Worm (Caenorhabditis elegans) whole organism, L1 larva: Measurements from ENCODE around the gene C28C12.12.
A peak's percentile ranks its signal among the peaks of the same experiment; 100 is the strongest.

Experiments
- C04F5.9 ChIP-seq: sonication (generic microtip); optimal IDR thresholded peaks from 2 replicates; lab custom pipeline; 2016; ENCODE audit warnings: missing genetic modification characterization, missing compliant biosample characterization
- C16A3.4 ChIP-seq: fragments of 150-350 bp; optimal IDR thresholded peaks from 2 replicates; lab custom pipeline; 2014; ENCODE audit warnings: missing biosample characterization, missing genetic modification characterization
- C34B4.2 ChIP-seq: sonication (generic microtip); optimal IDR thresholded peaks from 2 replicates; lab custom pipeline; 2017; ENCODE audit warnings: mild to moderate bottlenecking, missing genetic modification characterization, missing compliant biosample characterization
- F16B12.6 ChIP-seq: fragments of 150-350 bp; optimal IDR thresholded peaks from 2 replicates; lab custom pipeline; 2014; ENCODE audit warnings: missing biosample characterization, missing genetic modification characterization
- Y116A8C.19 ChIP-seq: sonication (generic microtip); optimal IDR thresholded peaks from 2 replicates; lab custom pipeline; 2016; ENCODE audit warnings: missing compliant biosample characterization, missing genetic modification characterization, borderline replicate concordance
- aha-1 ChIP-seq: fragments of 150-350 bp; optimal IDR thresholded peaks from 2 replicates; lab custom pipeline; 2014; ENCODE audit warnings: missing biosample characterization, missing genetic modification characterization
- alr-1 ChIP-seq: fragments of 200-800 bp; sonication (Bioruptor generic); optimal IDR thresholded peaks from 2 replicates; lab custom pipeline; 2018; ENCODE audit warnings: borderline replicate concordance, mild to moderate bottlenecking, missing genetic modification characterization, missing compliant biosample characterization
- aly-2 ChIP-seq: fragments of 150-350 bp; optimal IDR thresholded peaks from 2 replicates; lab custom pipeline; 2014; ENCODE audit warnings: missing biosample characterization, missing genetic modification characterization
- ama-1 ChIP-seq: fragments of 150-350 bp; optimal IDR thresholded peaks from 2 replicates; lab custom pipeline; 2014
- blmp-1 ChIP-seq: fragments of 150-350 bp; optimal IDR thresholded peaks from 2 replicates; lab custom pipeline; 2014; ENCODE audit warnings: missing biosample characterization, missing genetic modification characterization
- ceh-63 ChIP-seq: fragments of 200-800 bp; sonication (Bioruptor generic); optimal IDR thresholded peaks from 2 replicates; lab custom pipeline; 2018; ENCODE audit warnings: mild to moderate bottlenecking, missing genetic modification characterization, missing compliant biosample characterization
- ceh-8 ChIP-seq: fragments of 200-800 bp; sonication (Bioruptor generic); optimal IDR thresholded peaks from 2 replicates; lab custom pipeline; 2018; ENCODE audit warnings: mild to moderate bottlenecking, missing genetic modification characterization, moderate library complexity, missing compliant biosample characterization
- ceh-82 ChIP-seq, 3 experiments: fragments of 150-350 bp in 1 of 3; sonication (generic microtip) in 2 of 3; optimal IDR thresholded peaks; 2 replicates each; lab custom pipeline; 2014 to 2017; ENCODE audit warnings: missing biosample characterization in 3 of 3, missing genetic modification characterization in 3 of 3
- ces-1 ChIP-seq: fragments of 150-350 bp; optimal IDR thresholded peaks from 2 replicates; lab custom pipeline; 2014; ENCODE audit warnings: missing biosample characterization, missing genetic modification reagents, missing genetic modification characterization
- dpl-1 ChIP-seq, 3 experiments: fragments of 150-350 bp in 2 of 3; sonication (generic microtip) in 1 of 3; optimal IDR thresholded peaks; 2 replicates each; lab custom pipeline; 2014 to 2017; ENCODE audit warnings: missing biosample characterization in 3 of 3, missing genetic modification characterization in 3 of 3, missing genetic modification reagents in 3 of 3
- efl-3 ChIP-seq: fragments of 200-800 bp; sonication (Bioruptor generic); optimal IDR thresholded peaks from 2 replicates; lab custom pipeline; 2018; ENCODE audit warnings: mild to moderate bottlenecking, missing genetic modification characterization, missing compliant biosample characterization
- egl-13 ChIP-seq: sonication (generic microtip); optimal IDR thresholded peaks from 2 replicates; lab custom pipeline; 2016; ENCODE audit warnings: missing genotype, missing genetic modification reagents, missing genetic modification characterization, missing compliant biosample characterization
- egl-27 ChIP-seq, 2 experiments: fragments of 150-350 bp in 1 of 2; sonication (generic microtip); optimal IDR thresholded peaks; 3 replicates each; lab custom pipeline; 2017 to 2018; ENCODE audit warnings: missing biosample characterization in 2 of 2, missing genetic modification characterization in 2 of 2, missing genetic modification reagents in 2 of 2
- ets-5 ChIP-seq: fragments of 200-800 bp; sonication (Bioruptor generic); IDR thresholded peaks from 2 replicates; pipeline ENCODE4 v1.3.6; 2022; ENCODE audit warnings: missing genetic modification characterization, missing compliant biosample characterization
- fkh-8 ChIP-seq: sonication (generic microtip); optimal IDR thresholded peaks from 2 replicates; lab custom pipeline; 2016; ENCODE audit warnings: mild to moderate bottlenecking, missing genetic modification characterization, missing compliant biosample characterization
- fos-1 ChIP-seq: fragments of 150-350 bp; optimal IDR thresholded peaks from 2 replicates; lab custom pipeline; 2014; ENCODE audit warnings: missing biosample characterization, missing genetic modification characterization
- grh-1 ChIP-seq: fragments of 200-800 bp; sonication (Bioruptor generic); IDR thresholded peaks from 2 replicates; pipeline ENCODE4 v1.3.6; 2022; ENCODE audit warnings: missing genetic modification reagents, missing genetic modification characterization, missing compliant biosample characterization
- hlh-17 ChIP-seq: fragments of 200-800 bp; sonication (Bioruptor generic); optimal IDR thresholded peaks from 2 replicates; lab custom pipeline; 2018; ENCODE audit warnings: missing genetic modification characterization, mild to moderate bottlenecking, missing compliant biosample characterization, moderate library complexity, borderline replicate concordance
- hlh-4 ChIP-seq: sonication (generic microtip); optimal IDR thresholded peaks from 2 replicates; lab custom pipeline; 2016; ENCODE audit warnings: mild to moderate bottlenecking, missing genetic modification characterization, missing compliant biosample characterization
- irx-1 ChIP-seq: sonication (generic microtip); optimal IDR thresholded peaks from 2 replicates; lab custom pipeline; 2016; ENCODE audit warnings: missing genetic modification characterization, missing compliant biosample characterization
- jun-1 ChIP-seq: fragments of 150-350 bp; optimal IDR thresholded peaks from 2 replicates; lab custom pipeline; 2014; ENCODE audit warnings: missing biosample characterization, missing genetic modification reagents, missing genetic modification characterization
- lin-14 ChIP-seq: fragments of 200-800 bp; sonication (Bioruptor generic); optimal IDR thresholded peaks from 2 replicates; lab custom pipeline; 2018; ENCODE audit warnings: mild to moderate bottlenecking, missing genetic modification characterization, moderate library complexity, missing compliant biosample characterization
- lin-39 ChIP-seq: fragments of 150-350 bp; optimal IDR thresholded peaks from 2 replicates; lab custom pipeline; 2014; ENCODE audit warnings: missing biosample characterization, missing genetic modification reagents, missing genetic modification characterization
- mef-2 ChIP-seq: fragments of 150-350 bp; optimal IDR thresholded peaks from 2 replicates; lab custom pipeline; 2014; ENCODE audit warnings: missing biosample characterization, missing genetic modification characterization
- nhr-12 ChIP-seq: sonication (generic microtip); optimal IDR thresholded peaks from 2 replicates; lab custom pipeline; 2017; ENCODE audit warnings: missing biosample characterization, missing genetic modification characterization
- nhr-20 ChIP-seq: sonication (generic microtip); optimal IDR thresholded peaks from 2 replicates; lab custom pipeline; 2016; ENCODE audit warnings: mild to moderate bottlenecking, missing genetic modification characterization, missing compliant biosample characterization
- nhr-28 ChIP-seq: fragments of 150-350 bp; optimal IDR thresholded peaks from 2 replicates; lab custom pipeline; 2014; ENCODE audit warnings: missing biosample characterization, missing genetic modification characterization
- nhr-47 ChIP-seq: sonication (generic microtip); optimal IDR thresholded peaks from 2 replicates; lab custom pipeline; 2016; ENCODE audit warnings: mild to moderate bottlenecking, missing genetic modification characterization, moderate library complexity, missing compliant biosample characterization
- nhr-71 ChIP-seq: sonication (generic microtip); optimal IDR thresholded peaks from 2 replicates; lab custom pipeline; 2016; ENCODE audit warnings: mild to moderate bottlenecking, missing genetic modification characterization, moderate library complexity, missing compliant biosample characterization
- nhr-84 ChIP-seq: sonication (generic microtip); optimal IDR thresholded peaks from 2 replicates; lab custom pipeline; 2017; ENCODE audit warnings: missing biosample characterization, missing genetic modification characterization
- nhr-85 ChIP-seq: sonication (generic microtip); peaks from one replicate; lab custom pipeline; 2016; ENCODE audit warnings: missing genetic modification characterization, inconsistent platforms, missing compliant biosample characterization
- pag-3 ChIP-seq: sonication (generic microtip); optimal IDR thresholded peaks from 2 replicates; lab custom pipeline; 2017; ENCODE audit warnings: missing genetic modification characterization, mild to moderate bottlenecking, missing compliant biosample characterization, antibody characterized with exemption, borderline replicate concordance; ENCODE audit not compliant: insufficient read depth
- pqm-1 ChIP-seq: sonication (generic microtip); optimal IDR thresholded peaks from 3 replicates; lab custom pipeline; 2017; ENCODE audit warnings: missing biosample characterization, missing genetic modification characterization
- rnt-1 ChIP-seq: sonication (generic microtip); optimal IDR thresholded peaks from 2 replicates; lab custom pipeline; 2016; ENCODE audit warnings: mild to moderate bottlenecking, missing genetic modification characterization, moderate library complexity, missing compliant biosample characterization
- skn-1 ChIP-seq: fragments of 150-350 bp; optimal IDR thresholded peaks from 2 replicates; lab custom pipeline; 2014; ENCODE audit warnings: missing biosample characterization, missing genetic modification characterization
- snpc-4 ChIP-seq: fragments of 150-350 bp; optimal IDR thresholded peaks from 2 replicates; lab custom pipeline; 2014; ENCODE audit warnings: missing biosample characterization, missing genetic modification characterization
- snu-23 ChIP-seq: sonication (generic microtip); optimal IDR thresholded peaks from 2 replicates; lab custom pipeline; 2016; ENCODE audit warnings: missing genetic modification characterization, missing compliant biosample characterization
- sox-4 ChIP-seq: sonication (generic microtip); optimal IDR thresholded peaks from 2 replicates; lab custom pipeline; 2016; ENCODE audit warnings: missing genetic modification characterization, missing compliant biosample characterization
- sptf-1 ChIP-seq: fragments of 150-350 bp; optimal IDR thresholded peaks from 2 replicates; lab custom pipeline; 2014; ENCODE audit warnings: missing biosample characterization, missing genetic modification characterization
- tbx-2 ChIP-seq: sonication (generic microtip); optimal IDR thresholded peaks from 2 replicates; lab custom pipeline; 2016; ENCODE audit warnings: missing genetic modification characterization, missing compliant biosample characterization
- tlp-1 ChIP-seq: fragments of 150-350 bp; optimal IDR thresholded peaks from 2 replicates; lab custom pipeline; 2014; ENCODE audit warnings: missing biosample characterization, missing genetic modification characterization
- unc-130 ChIP-seq: fragments of 150-350 bp; optimal IDR thresholded peaks from 2 replicates; lab custom pipeline; 2017; ENCODE audit warnings: missing biosample characterization, missing genetic modification characterization, inconsistent platforms
- unc-30 ChIP-seq: sonication (generic microtip); optimal IDR thresholded peaks from 2 replicates; lab custom pipeline; 2017; ENCODE audit warnings: missing biosample characterization, missing genetic modification characterization
- vab-15 ChIP-seq: sonication (generic microtip); optimal IDR thresholded peaks from 2 replicates; lab custom pipeline; 2017; ENCODE audit warnings: missing genotype, mild to moderate bottlenecking, missing genetic modification characterization, missing compliant biosample characterization
- xbp-1 ChIP-seq: sonication (generic microtip); optimal IDR thresholded peaks from 2 replicates; lab custom pipeline; 2016; ENCODE audit warnings: missing genetic modification characterization, missing compliant biosample characterization
- zip-4 ChIP-seq: fragments of 200-800 bp; sonication (Bioruptor generic); optimal IDR thresholded peaks from 2 replicates; lab custom pipeline; 2018; ENCODE audit warnings: mild to moderate bottlenecking, missing genetic modification characterization, moderate library complexity, missing compliant biosample characterization

The C28C12.12 gene

ce11 chrIV:8463069-8463468 lies 33.1 kb downstream of the C28C12.12 start (continued):
- TF ChIP-seq aly-2 (no peak), C04F5.9 (tag; lab: Kevin White, UChicago) (no peak), dpl-1 (GFP tag; optimal IDR thresholded peaks at IDR 0.05; lab: Kevin White, UChicago) (no peak), vab-15 (tag; lab: Kevin White, UChicago) (no peak), lin-14 (GFP tag; lab: Kevin White, UChicago) (peak; percentile 46), unc-130 (tag; lab: Kevin White, UChicago) (peak; percentile 37), nhr-20 (tag; lab: Kevin White, UChicago) (peak; percentile 74), tbx-2 (tag; lab: Kevin White, UChicago) (peak; percentile 57), hlh-17 (GFP tag; lab: Kevin White, UChicago) (no peak), snpc-4 (tag; lab: Kevin White, UChicago) (no peak), pag-3 (tag; lab: Kevin White, UChicago) (no peak), egl-27 (tag; optimal IDR thresholded peaks at IDR 0.05; lab: Kevin White, UChicago) (no peak), ceh-8 (GFP tag; lab: Kevin White, UChicago) (no peak), hlh-4 (tag; lab: Kevin White, UChicago) (no peak), nhr-85 (tag; lab: Kevin White, UChicago) (peak; percentile 80), ets-5 (GFP tag; lab: Robert Waterston, UW) (no peak), efl-3 (GFP tag; lab: Kevin White, UChicago) (no peak), ces-1 (no peak), sptf-1 (tag; lab: Kevin White, UChicago) (no peak), C16A3.4 (no peak), snu-23 (GFP tag; lab: Kevin White, UChicago) (peak; percentile 40), aha-1 (tag; lab: Kevin White, UChicago) (no peak), unc-30 (no peak), ama-1 (no peak), fos-1 (tag; lab: Kevin White, UChicago) (no peak), skn-1 (no peak), nhr-84 (tag; lab: Kevin White, UChicago) (no peak), nhr-47 (tag; lab: Kevin White, UChicago) (no peak), sox-4 (no peak), nhr-28 (tag; lab: Kevin White, UChicago) (no peak), egl-13 (tag; lab: Kevin White, UChicago) (no peak), lin-39 (tag; lab: Kevin White, UChicago) (no peak), pqm-1 (tag; lab: Kevin White, UChicago) (no peak), zip-4 (GFP tag; lab: Kevin White, UChicago) (no peak), xbp-1 (no peak), mef-2 (tag; lab: Kevin White, UChicago) (no peak), F16B12.6 (tag; lab: Kevin White, UChicago) (no peak), grh-1 (GFP tag; lab: Robert Waterston, UW) (no peak), ceh-63 (GFP tag; lab: Kevin White, UChicago) (no peak), nhr-71 (tag; lab: Kevin White, UChicago) (peak; percentile 47), Y116A8C.19 (tag; lab: Kevin White, UChicago) (no peak), tlp-1 (tag; lab: Kevin White, UChicago) (no peak), rnt-1 (tag; lab: Kevin White, UChicago) (no peak), blmp-1 (tag; lab: Kevin White, UChicago) (peak; percentile 78), fkh-8 (tag; lab: Kevin White, UChicago) (no peak), irx-1 (tag; lab: Kevin White, UChicago) (no peak), nhr-12 (tag; lab: Kevin White, UChicago) (no peak), ceh-82 (tag; optimal IDR thresholded peaks at IDR 0.05; lab: Kevin White, UChicago) (no peak), C34B4.2 (tag; lab: Kevin White, UChicago) (no peak), jun-1 (tag; lab: Kevin White, UChicago) (no peak), alr-1 (tag; lab: Kevin White, UChicago) (no peak)
